Worm (Caenorhabditis elegans) whole organism, young adult: ENCODE measurements around the gene T26C5.2.

Experiments
- B0035.1 ChIP-seq: sonication (generic microtip); optimal IDR thresholded peaks from 2 replicates; lab custom pipeline; 2016; ENCODE audit warnings: missing genetic modification characterization, mild to moderate bottlenecking, missing compliant biosample characterization, missing genotype, missing genetic modification reagents
- B0261.1 ChIP-seq: sonication (generic microtip); optimal IDR thresholded peaks from 2 replicates; lab custom pipeline; 2016; ENCODE audit warnings: mild to moderate bottlenecking, missing genetic modification characterization, moderate library complexity, missing compliant biosample characterization
- F37B4.10 ChIP-seq: fragments of 200-800 bp; sonication (Bioruptor generic); IDR thresholded peaks from 2 replicates; pipeline ENCODE4 v1.3.6; 2022; ENCODE audit warnings: missing genetic modification characterization, missing compliant biosample characterization
- F49E8.2 ChIP-seq: sonication (generic microtip); optimal IDR thresholded peaks from 3 replicates; lab custom pipeline; 2017; ENCODE audit warnings: missing genetic modification characterization, mild to moderate bottlenecking, missing compliant biosample characterization, antibody characterized with exemption, moderate library complexity; ENCODE audit not compliant: insufficient read depth
- T07F8.4 ChIP-seq: sonication (generic microtip); optimal IDR thresholded peaks from 2 replicates; lab custom pipeline; 2016; ENCODE audit warnings: mild to moderate bottlenecking, missing genetic modification characterization, moderate library complexity, missing compliant biosample characterization
- T26A5.8 ChIP-seq: sonication (generic microtip); optimal IDR thresholded peaks from 2 replicates; lab custom pipeline; 2016; ENCODE audit warnings: missing genetic modification characterization, missing compliant biosample characterization
- Y67H2A.10 ChIP-seq: fragments of 200-800 bp; sonication (Bioruptor generic); conservative IDR thresholded peaks from 2 replicates; pipeline ENCODE4 v1.3.6; 2022; ENCODE audit warnings: missing genetic modification reagents, missing genetic modification characterization, missing compliant biosample characterization
- Y79H2A.3 ChIP-seq: fragments of 200-800 bp; sonication (Bioruptor generic); conservative IDR thresholded peaks from 2 replicates; pipeline ENCODE4 v1.3.6; 2022; ENCODE audit warnings: missing genetic modification reagents, missing genetic modification characterization, missing compliant biosample characterization
- cebp-2 ChIP-seq: fragments of 200-800 bp; sonication (Bioruptor generic); IDR thresholded peaks from 2 replicates; pipeline ENCODE4 v1.3.6; 2022; ENCODE audit warnings: missing genetic modification characterization, missing compliant biosample characterization
- ceh-100 ChIP-seq: fragments of 200-800 bp; sonication (Bioruptor generic); IDR thresholded peaks from 2 replicates; pipeline ENCODE4 v1.3.6; 2022; ENCODE audit warnings: missing genetic modification reagents, missing genetic modification characterization, missing compliant biosample characterization
- ceh-40 ChIP-seq: fragments of 200-800 bp; sonication (Bioruptor generic); IDR thresholded peaks from 2 replicates; pipeline ENCODE4 v1.3.6; 2022; ENCODE audit warnings: missing genetic modification characterization, missing compliant biosample characterization
- dpff-1 ChIP-seq: sonication (generic microtip); optimal IDR thresholded peaks from 2 replicates; lab custom pipeline; 2017; ENCODE audit warnings: mild to moderate bottlenecking, missing genetic modification characterization, missing compliant biosample characterization
- efl-1 ChIP-seq: fragments of 150-350 bp; optimal IDR thresholded peaks from 2 replicates; lab custom pipeline; 2014; ENCODE audit warnings: missing biosample characterization, missing genetic modification reagents, missing genetic modification characterization
- egl-44 ChIP-seq: fragments of 200-800 bp; sonication (Bioruptor generic); IDR thresholded peaks from 2 replicates; pipeline ENCODE4 v1.3.6; 2022; ENCODE audit warnings: missing genetic modification reagents, missing genetic modification characterization, missing compliant biosample characterization
- egrh-3 ChIP-seq: fragments of 200-800 bp; sonication (Bioruptor generic); IDR thresholded peaks from 2 replicates; pipeline ENCODE4 v1.3.6; 2022; ENCODE audit warnings: missing genetic modification reagents, missing genetic modification characterization, missing compliant biosample characterization
- ets-4 ChIP-seq: fragments of 200-800 bp; sonication (Bioruptor generic); optimal IDR thresholded peaks from 2 replicates; lab custom pipeline; 2018; ENCODE audit warnings: mild to moderate bottlenecking, missing genetic modification characterization, missing compliant biosample characterization
- hlh-12 ChIP-seq: sonication (generic microtip); optimal IDR thresholded peaks from 2 replicates; lab custom pipeline; 2016; ENCODE audit warnings: missing genetic modification characterization, missing compliant biosample characterization
- hmg-1.2 ChIP-seq: fragments of 200-800 bp; sonication (Bioruptor generic); IDR thresholded peaks from 2 replicates; pipeline ENCODE4 v1.3.6; 2022; ENCODE audit warnings: missing genetic modification reagents, missing genetic modification characterization, missing compliant biosample characterization
- hmg-20 ChIP-seq: fragments of 200-800 bp; sonication (Bioruptor generic); IDR thresholded peaks from 2 replicates; pipeline ENCODE4 v1.3.6; 2022; ENCODE audit warnings: missing genetic modification reagents, missing genetic modification characterization, missing compliant biosample characterization
- hrde-1 ChIP-seq: sonication (generic microtip); optimal IDR thresholded peaks from 2 replicates; lab custom pipeline; 2016; ENCODE audit warnings: missing genetic modification characterization, mild to moderate bottlenecking, missing compliant biosample characterization, moderate library complexity, missing genotype, missing genetic modification reagents, borderline replicate concordance
- lag-1 ChIP-seq: fragments of 200-800 bp; sonication (Bioruptor generic); IDR thresholded peaks from 2 replicates; pipeline ENCODE4 v1.3.6; 2022; ENCODE audit warnings: missing genetic modification reagents, missing genetic modification characterization, missing compliant biosample characterization
- let-526 ChIP-seq: fragments of 200-800 bp; sonication (Bioruptor generic); IDR thresholded peaks from 2 replicates; pipeline ENCODE4 v1.3.6; 2022; ENCODE audit warnings: missing genetic modification reagents, missing genetic modification characterization, missing compliant biosample characterization
- lin-26 ChIP-seq: fragments of 200-800 bp; sonication (Bioruptor generic); IDR thresholded peaks from 2 replicates; pipeline ENCODE4 v1.3.6; 2022; ENCODE audit warnings: missing genetic modification reagents, missing genetic modification characterization, missing compliant biosample characterization
- lin-54 ChIP-seq: fragments of 200-800 bp; sonication (Bioruptor generic); optimal IDR thresholded peaks from 2 replicates; lab custom pipeline; 2018; ENCODE audit warnings: mild to moderate bottlenecking, missing genetic modification characterization, missing compliant biosample characterization
- lir-1 ChIP-seq: fragments of 200-800 bp; sonication (Bioruptor generic); conservative IDR thresholded peaks from 2 replicates; pipeline ENCODE4 v1.3.6; 2022; ENCODE audit warnings: missing genetic modification reagents, missing genetic modification characterization, missing compliant biosample characterization
- lsl-1 ChIP-seq: fragments of 200-800 bp; sonication (Bioruptor generic); optimal IDR thresholded peaks from 2 replicates; lab custom pipeline; 2018; ENCODE audit warnings: mild to moderate bottlenecking, missing genetic modification characterization, moderate library complexity, missing compliant biosample characterization
- madf-3 ChIP-seq: fragments of 200-800 bp; sonication (Bioruptor generic); IDR thresholded peaks from 2 replicates; pipeline ENCODE4 v1.3.6; 2022; ENCODE audit warnings: missing genetic modification reagents, missing genetic modification characterization, missing compliant biosample characterization
- madf-6 ChIP-seq: fragments of 200-800 bp; sonication (Bioruptor generic); IDR thresholded peaks from 2 replicates; pipeline ENCODE4 v1.3.6; 2022; ENCODE audit warnings: missing genetic modification reagents, missing genetic modification characterization, missing compliant biosample characterization
- nhr-27 ChIP-seq: fragments of 200-800 bp; sonication (Bioruptor generic); optimal IDR thresholded peaks from 2 replicates; lab custom pipeline; 2018; ENCODE audit warnings: mild to moderate bottlenecking, missing genetic modification characterization, moderate library complexity, missing compliant biosample characterization
- pbrm-1 ChIP-seq: fragments of 200-800 bp; sonication (Bioruptor generic); IDR thresholded peaks from 2 replicates; pipeline ENCODE4 v1.3.6; 2022; ENCODE audit warnings: missing genetic modification reagents, missing genetic modification characterization, missing compliant biosample characterization
- rec-8 ChIP-seq, 2 experiments: sonication (generic microtip); optimal IDR thresholded peaks; 2 replicates each; lab custom pipeline; 2016; ENCODE audit warnings: mild to moderate bottlenecking in 2 of 2, missing genetic modification characterization in 2 of 2, missing genetic modification reagents in 2 of 2, missing genotype in 2 of 2, missing biosample characterization in 1 of 2, missing compliant biosample characterization in 1 of 2, moderate library complexity in 1 of 2
- sea-2 ChIP-seq: fragments of 200-800 bp; sonication (Bioruptor generic); IDR thresholded peaks from 2 replicates; pipeline ENCODE4 v1.3.6; 2022; ENCODE audit warnings: missing genetic modification characterization, missing compliant biosample characterization
- tbp1 ChIP-seq: fragments of 200-800 bp; sonication (Bioruptor generic); optimal IDR thresholded peaks from 2 replicates; lab custom pipeline; 2018; ENCODE audit warnings: mild to moderate bottlenecking, missing genetic modification characterization, missing compliant biosample characterization
- tbx-9 ChIP-seq: sonication (generic microtip); optimal IDR thresholded peaks from 2 replicates; lab custom pipeline; 2016; ENCODE audit warnings: borderline replicate concordance, missing genetic modification characterization, inconsistent platforms, missing compliant biosample characterization
- unc-62 ChIP-seq: fragments of 150-350 bp; optimal IDR thresholded peaks from 2 replicates; lab custom pipeline; 2014; ENCODE audit warnings: missing biosample characterization, missing genetic modification reagents, missing genetic modification characterization
- xnd-1 ChIP-seq: sonication (generic microtip); optimal IDR thresholded peaks from 2 replicates; lab custom pipeline; 2016; ENCODE audit warnings: missing genotype, missing genetic modification reagents, missing genetic modification characterization, missing compliant biosample characterization
- ztf-22 ChIP-seq: fragments of 200-800 bp; sonication (Bioruptor generic); optimal IDR thresholded peaks from 2 replicates; lab custom pipeline; 2018; ENCODE audit warnings: mild to moderate bottlenecking, missing genetic modification characterization, moderate library complexity, missing compliant biosample characterization
- ztf-3 ChIP-seq: fragments of 200-800 bp; sonication (Bioruptor generic); optimal IDR thresholded peaks from 2 replicates; lab custom pipeline; 2018; ENCODE audit warnings: mild to moderate bottlenecking, missing genetic modification characterization, missing compliant biosample characterization

T26C5.2 gene

ce11 chrII:9266252-9266651, 33.2 kb downstream of the T26C5.2 start:
- TF ChIP-seq xnd-1 (no peak), F37B4.10 (GFP tag; lab: Robert Waterston, UW) (no peak), Y67H2A.10 (GFP tag; lab: Robert Waterston, UW) (no peak), Y79H2A.3 (no peak), hlh-12 (no peak), rec-8 (tag; optimal IDR thresholded peaks at IDR 0.05; lab: Kevin White, UChicago) (no peak), efl-1 (GFP tag; lab: Kevin White, UChicago) (no peak), nhr-27 (tag; lab: Kevin White, UChicago) (no peak)

ce11 chrII:9266755-9267154, 33.7 kb downstream of the T26C5.2 start, which contains the start of gene C01G6.2:
C01G6.2 (plus strand) TSS chrII:9267055.
- TF ChIP-seq lin-54 (GFP tag; lab: Kevin White, UChicago) (no peak), hmg-20 (GFP tag; lab: Robert Waterston, UW) (no peak), lin-26 (GFP tag; lab: Robert Waterston, UW) (no peak), Y79H2A.3 (no peak), egrh-3 (GFP tag; lab: Robert Waterston, UW) (no peak), ztf-22 (GFP tag; lab: Kevin White, UChicago) (no peak), B0261.1 (tag; lab: Kevin White, UChicago) (no peak), hmg-1.2 (GFP tag; lab: Robert Waterston, UW) (no peak), T26A5.8 (tag; lab: Kevin White, UChicago) (no peak), ceh-40 (GFP tag; lab: Robert Waterston, UW) (no peak), madf-3 (no peak), B0035.1 (no peak), cebp-2 (no peak), ets-4 (GFP tag; lab: Kevin White, UChicago) (no peak), hrde-1 (tag; lab: Kevin White, UChicago) (no peak), let-526 (GFP tag; lab: Robert Waterston, UW) (no peak), Y67H2A.10 (GFP tag; lab: Robert Waterston, UW) (no peak), ztf-3 (GFP tag; lab: Kevin White, UChicago) (no peak), lag-1 (GFP tag; lab: Robert Waterston, UW) (no peak), lsl-1 (GFP tag; lab: Kevin White, UChicago) (no peak)

ce11 chrII:9268983-9269382, 36.0 kb downstream of the T26C5.2 start:
- TF ChIP-seq tbp1, result no peak
- TF ChIP-seq ztf-3 (GFP tag; lab: Kevin White, UChicago), result no peak
- TF ChIP-seq hlh-12, result no peak
- TF ChIP-seq lir-1 (GFP tag; lab: Robert Waterston, UW), result no peak
- TF ChIP-seq tbx-9 (tag; lab: Kevin White, UChicago), result no peak
- TF ChIP-seq sea-2 (GFP tag; lab: Robert Waterston, UW), result no peak
- TF ChIP-seq T07F8.4 (tag; lab: Kevin White, UChicago), result no peak
- no peak for TF ChIP-seq F49E8.2 (tag; lab: Kevin White, UChicago)
- TF ChIP-seq unc-62, result no peak
- TF ChIP-seq ceh-100 (GFP tag; lab: Robert Waterston, UW), result no peak
- no peak for TF ChIP-seq hmg-20 (GFP tag; lab: Robert Waterston, UW)
- TF ChIP-seq pbrm-1, result no peak
- TF ChIP-seq, all 124 proteins: peak for 0

- TF ChIP-seq hmg-20 (GFP tag; lab: Robert Waterston, UW) (no peak), madf-6 (GFP tag; lab: Robert Waterston, UW) (0 out of 2 replicates have a peak, but pooled peaks have one; percentile 38), dpff-1 (tag; lab: Kevin White, UChicago) (no peak), egl-44 (GFP tag; lab: Robert Waterston, UW) (no peak), efl-1 (GFP tag; lab: Kevin White, UChicago) (peak; percentile 61)
Measured at ce11 chrII:9269588-9269987, 36.6 kb downstream of the T26C5.2 start, which contains the start of gene C01G6.3. C01G6.3 (plus strand) TSS chrII:9269888.
